Fruit fly (Drosophila melanogaster) whole organism, wandering third instar larva: ENCODE data around the gene PH4alphaNE1.

ENCODE experiments used
- CG9705 ChIP-seq: fragments of 200-800 bp; sonication (Bioruptor generic); optimal IDR thresholded peaks from 2 replicates; lab custom pipeline; 2018; ENCODE audit warnings: missing biosample characterization, mild to moderate bottlenecking, missing genetic modification characterization
- GATAd ChIP-seq: sonication (Bioruptor generic); optimal IDR thresholded peaks from 2 replicates; lab custom pipeline; 2016; ENCODE audit warnings: missing biosample characterization, missing genetic modification characterization
- Hr78 ChIP-seq: fragments of >200 bp; optimal IDR thresholded peaks from 2 replicates; lab custom pipeline; 2017; ENCODE audit warnings: missing biosample characterization, missing genetic modification characterization
- Sp1 ChIP-seq: fragments of 200-800 bp; sonication (Bioruptor generic); optimal IDR thresholded peaks from 3 replicates; lab custom pipeline; 2019; ENCODE audit warnings: missing biosample characterization, mild to moderate bottlenecking, missing genetic modification characterization, moderate library complexity
- dmrt93B ChIP-seq: fragments of 200-800 bp; sonication (Bioruptor generic); optimal IDR thresholded peaks from 2 replicates; lab custom pipeline; 2018; ENCODE audit warnings: missing biosample characterization, mild to moderate bottlenecking, missing genetic modification characterization
- dsf ChIP-seq: sonication (Bioruptor generic); optimal IDR thresholded peaks from 2 replicates; lab custom pipeline; 2016; ENCODE audit warnings: missing biosample characterization, missing genetic modification characterization, borderline replicate concordance
- h ChIP-seq: fragments of 200-800 bp; sonication (Bioruptor generic); optimal IDR thresholded peaks from 3 replicates; lab custom pipeline; 2016; ENCODE audit warnings: missing biosample characterization, mild to moderate bottlenecking, missing genetic modification characterization
- lola ChIP-seq: fragments of >200 bp; optimal IDR thresholded peaks from 2 replicates; lab custom pipeline; 2017; ENCODE audit warnings: missing biosample characterization, missing genetic modification characterization
- psq ChIP-seq: fragments of 200-800 bp; sonication (Bioruptor generic); optimal IDR thresholded peaks from 3 replicates; lab custom pipeline; 2017; ENCODE audit warnings: missing biosample characterization, mild to moderate bottlenecking, missing genetic modification characterization, moderate library complexity
- tai ChIP-seq: sonication (Bioruptor generic); optimal IDR thresholded peaks from 2 replicates; lab custom pipeline; 2016; ENCODE audit warnings: missing biosample characterization, missing genetic modification characterization
- usp ChIP-seq: fragments of >200 bp; optimal IDR thresholded peaks from 2 replicates; lab custom pipeline; 2017; ENCODE audit warnings: missing biosample characterization, missing genetic modification characterization

- TF ChIP-seq h (GFP tag; lab: Kevin White, UChicago): no peak
- TF ChIP-seq Sp1 (GFP tag; lab: Kevin White, UChicago): no peak
- no peak for TF ChIP-seq Hr78 (GFP tag; lab: Kevin White, UChicago)
- TF ChIP-seq GATAd (GFP tag; lab: Kevin White, UChicago): no peak
- TF ChIP-seq usp: no peak
- TF ChIP-seq lola (GFP tag; lab: Kevin White, UChicago): no peak
- no peak for TF ChIP-seq tai
- no peak for TF ChIP-seq psq (GFP tag; lab: Kevin White, UChicago)
- TF ChIP-seq dsf: no peak
- TF ChIP-seq dmrt93B (GFP tag; lab: Kevin White, UChicago): no peak
- no peak for TF ChIP-seq CG9705 (GFP tag; lab: Kevin White, UChicago)
These were observed 36.8 kb upstream of the PH4alphaNE1 start for dm6 chr3R:30536919-30537318.
